Fruit fly (Drosophila melanogaster): Measurements from ENCODE around the gene CG31142.

CG31142 gene

dm6 chr3R:23919366-23919765, 9.7 kb upstream of the CG31142 start (continued):
- TF ChIP-seq CG6791 (GFP tag; IDR thresholded peaks at IDR 0.05; ENCODE audit: partially characterized antibody): no peak
- no peak for TF ChIP-seq cato (GFP tag; optimal IDR thresholded peaks at IDR 0.05; ENCODE audit: borderline replicate concordance)
- peak; percentile 80 for TF ChIP-seq CG7987 (GFP tag; optimal IDR thresholded peaks at IDR 0.05)
- peak; percentile 63 for TF ChIP-seq Vsx1 (GFP tag; optimal IDR thresholded peaks at IDR 0.05)
- 0 out of 3 replicates have a peak, but pooled peaks have one; percentile 28 for TF ChIP-seq gce (GFP tag; IDR thresholded peaks at IDR 0.05)
- peak; percentile 6 for TF ChIP-seq CG2712 (tag; optimal IDR thresholded peaks at IDR 0.05)
- TF ChIP-seq Lhr (GFP tag; optimal IDR thresholded peaks at IDR 0.05): no peak
- peak; percentile 26 for TF ChIP-seq CG7928 (GFP tag; optimal IDR thresholded peaks at IDR 0.05)
- 0 out of 2 replicates have a peak, but pooled peaks have one; percentile 37 for TF ChIP-seq Nf-YA (GFP tag; IDR thresholded peaks at IDR 0.05)
- peak; percentile 83 for TF ChIP-seq BtbVII (GFP tag; optimal IDR thresholded peaks at IDR 0.05)
- TF ChIP-seq Nf-YB (GFP tag; optimal IDR thresholded peaks at IDR 0.05): peak; percentile 22
- TF ChIP-seq MTF-1 (GFP tag; optimal IDR thresholded peaks at IDR 0.05; ENCODE audit: borderline replicate concordance): peak; percentile 70
- peak; percentile 48 for TF ChIP-seq CG17912 (GFP tag; optimal IDR thresholded peaks at IDR 0.05)
- peak; percentile 17 for TF ChIP-seq CG14710 (tag; optimal IDR thresholded peaks at IDR 0.05)
- peak; percentile 48; the same call in 1 of the 2 replicates for TF ChIP-seq CG31441 (GFP tag; IDR thresholded peaks at IDR 0.05)
- TF ChIP-seq CG11456 (GFP tag; IDR thresholded peaks at IDR 0.05): 0 out of 3 replicates have a peak, but pooled peaks have one; percentile 33
- TF ChIP-seq tap (tag; optimal IDR thresholded peaks at IDR 0.05): peak; percentile 65
- no peak for TF ChIP-seq CG9215 (GFP tag; IDR thresholded peaks at IDR 0.05)
- TF ChIP-seq caup (GFP tag; optimal IDR thresholded peaks at IDR 0.05; ENCODE audit: severe bottlenecking): peak; percentile 69
- no peak for TF ChIP-seq CG14050 (GFP tag; IDR thresholded peaks at IDR 0.05)
- peak; percentile 36 for TF ChIP-seq Jarid2 (GFP tag; optimal IDR thresholded peaks at IDR 0.05)
- TF ChIP-seq CG6254 (GFP tag; optimal IDR thresholded peaks at IDR 0.05): peak; percentile 21
- TF ChIP-seq Elba2 (GFP tag; optimal IDR thresholded peaks at IDR 0.05): no peak
- TF ChIP-seq pan (optimal IDR thresholded peaks at IDR 0.05): no peak
- peak in 1 of 2 experiments; percentile 54 for TF ChIP-seq pan (GFP tag; optimal IDR thresholded peaks at IDR 0.05 in 1 of 2, IDR thresholded peaks at IDR 0.05 in 1 of 2)
- TF ChIP-seq CG9727 (GFP tag; optimal IDR thresholded peaks at IDR 0.05): peak; percentile 48
- TF ChIP-seq ken (GFP tag; IDR thresholded peaks at IDR 0.05): no peak
- TF ChIP-seq exex (tag; optimal IDR thresholded peaks at IDR 0.05): peak; percentile 60
- peak; percentile 76 for TF ChIP-seq CG10543 (GFP tag; optimal IDR thresholded peaks at IDR 0.05)
- peak; percentile 66 for TF ChIP-seq CG15514 (GFP tag; optimal IDR thresholded peaks at IDR 0.05)
- TF ChIP-seq D19A (tag; optimal IDR thresholded peaks at IDR 0.05): peak; percentile 4
- TF ChIP-seq CG10274 (GFP tag; optimal IDR thresholded peaks at IDR 0.05): peak; percentile 9
- peak; percentile 85 for TF ChIP-seq ATbp (GFP tag; optimal IDR thresholded peaks at IDR 0.05)
- peak; percentile 72 for TF ChIP-seq CG5180 (GFP tag; optimal IDR thresholded peaks at IDR 0.05)
- TF ChIP-seq seq (GFP tag; IDR thresholded peaks at IDR 0.05): peak; percentile 66
- peak; percentile 32 for TF ChIP-seq CG4707 (GFP tag; optimal IDR thresholded peaks at IDR 0.05)
- peak; percentile 64 for TF ChIP-seq sug (tag; optimal IDR thresholded peaks at IDR 0.05)
- TF ChIP-seq Blimp-1 (GFP tag; optimal IDR thresholded peaks at IDR 0.05): peak; percentile 39
- TF ChIP-seq lab (GFP tag; optimal IDR thresholded peaks at IDR 0.05): peak; percentile 85
- TF ChIP-seq Hmr (GFP tag; optimal IDR thresholded peaks at IDR 0.05): peak; percentile 75
- peak; percentile 7 for TF ChIP-seq CG18262 (tag; optimal IDR thresholded peaks at IDR 0.05)
- TF ChIP-seq CG15696 (tag; optimal IDR thresholded peaks at IDR 0.05): peak; percentile 29
- TF ChIP-seq Dip2 (GFP tag; IDR thresholded peaks at IDR 0.05): no peak
- TF ChIP-seq CG13123 (GFP tag; optimal IDR thresholded peaks at IDR 0.05): peak; percentile 8
- peak; percentile 30; the same call in 1 of the 2 replicates for TF ChIP-seq E2f2 (GFP tag; IDR thresholded peaks at IDR 0.05)
- peak; percentile 51 for TF ChIP-seq CG6683 (GFP tag; optimal IDR thresholded peaks at IDR 0.05)
- no peak for TF ChIP-seq chif (GFP tag; optimal IDR thresholded peaks at IDR 0.05)
- no peak for TF ChIP-seq Dip3 (GFP tag; optimal IDR thresholded peaks at IDR 0.05)
- peak; percentile 16 for TF ChIP-seq CG12104 (GFP tag; optimal IDR thresholded peaks at IDR 0.05)

Measured in whole organism, embryonic.